Fruit fly (Drosophila melanogaster): ENCODE results near the gene Coq8.

- TF ChIP-seq CTCF (optimal IDR thresholded peaks at IDR 0.05) (no peak), CG8478 (optimal IDR thresholded peaks at IDR 0.05) (no peak)
These were observed 10.6 kb downstream of the Coq8 start for dm6 chrX:12890166-12890825.

Measured in S2 (cell line).